Worm (Caenorhabditis elegans) whole organism, L2 larva: Measurements from ENCODE around the gene srg-7.

Experiments
- ceh-16 ChIP-seq: fragments of 150-350 bp; optimal IDR thresholded peaks from 2 replicates; lab custom pipeline; 2014; ENCODE audit warnings: missing biosample characterization, missing genetic modification characterization
- ceh-82 ChIP-seq: fragments of 150-350 bp; optimal IDR thresholded peaks from 2 replicates; lab custom pipeline; 2014; ENCODE audit warnings: missing biosample characterization, missing genetic modification characterization
- fos-1 ChIP-seq: fragments of 150-350 bp; optimal IDR thresholded peaks from 2 replicates; lab custom pipeline; 2014; ENCODE audit warnings: missing biosample characterization, missing genetic modification characterization
- lin-13 ChIP-seq: fragments of 150-350 bp; optimal IDR thresholded peaks from 2 replicates; lab custom pipeline; 2014; ENCODE audit warnings: missing biosample characterization, missing genetic modification reagents, missing genetic modification characterization
- mdl-1 ChIP-seq, 2 experiments: fragments of 150-350 bp in 1 of 2; sonication (generic microtip) in 1 of 2; optimal IDR thresholded peaks; 2 replicates each; lab custom pipeline; 2017; ENCODE audit warnings: missing biosample characterization in 2 of 2, missing genetic modification characterization in 2 of 2
- nhr-25 ChIP-seq: fragments of 150-350 bp; sonication (generic microtip); optimal IDR thresholded peaks from 3 replicates; lab custom pipeline; 2014; ENCODE audit warnings: missing biosample characterization, missing genetic modification characterization

DNA sequence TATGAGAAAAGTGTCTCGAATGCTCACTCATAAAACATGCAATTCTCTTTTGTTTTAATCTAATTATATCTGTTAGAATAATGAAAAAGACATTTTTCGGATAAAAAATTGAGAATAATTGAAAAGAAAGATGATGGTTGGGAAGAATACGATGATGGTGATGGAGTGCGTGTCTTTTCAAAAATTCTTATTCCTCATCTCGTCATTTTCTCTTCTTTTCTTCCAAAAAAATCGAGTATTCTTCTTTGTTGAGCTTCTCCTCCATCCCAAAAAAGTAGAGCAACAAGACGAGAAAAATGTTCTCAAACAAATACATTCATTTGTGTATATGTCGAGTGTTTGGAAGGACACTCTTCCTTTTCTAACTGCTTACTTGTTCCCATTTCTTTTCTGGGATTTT lies 29.6 kb upstream of the srg-7 start:
- no peak for TF ChIP-seq ceh-82 (tag; lab: Kevin White, UChicago)
- TF ChIP-seq fos-1 = no peak
- no peak for TF ChIP-seq mdl-1 (tag; optimal IDR thresholded peaks at IDR 0.05; lab: Kevin White, UChicago)
- TF ChIP-seq lin-13 (GFP tag; lab: Kevin White, UChicago) = no peak
- no peak for TF ChIP-seq ceh-16
- no peak for TF ChIP-seq nhr-25
